Worm (Caenorhabditis elegans) whole organism, L4 larva: Measurements from ENCODE around the gene marc-5.

Experiments
- R02D3.7 ChIP-seq: fragments of 150-350 bp; sonication (generic microtip); optimal IDR thresholded peaks from 3 replicates; lab custom pipeline; 2014; ENCODE audit warnings: missing biosample characterization, missing genetic modification characterization
- egl-43 ChIP-seq: fragments of 200-800 bp; sonication (Bioruptor generic); IDR thresholded peaks from 2 replicates; pipeline ENCODE4 v1.3.6; 2022; ENCODE audit warnings: missing genetic modification reagents, missing genetic modification characterization, missing compliant biosample characterization
- hlh-30 ChIP-seq: sonication (generic microtip); optimal IDR thresholded peaks from 2 replicates; lab custom pipeline; 2017; ENCODE audit warnings: antibody characterized with exemption, mild to moderate bottlenecking, missing genetic modification characterization, missing compliant biosample characterization; ENCODE audit not compliant: insufficient read depth
- madf-9 ChIP-seq: fragments of 200-800 bp; sonication (Bioruptor generic); conservative IDR thresholded peaks from 2 replicates; pipeline ENCODE4 v1.3.6; 2022; ENCODE audit warnings: missing genetic modification reagents, missing genetic modification characterization, missing compliant biosample characterization
- mdl-1 ChIP-seq, 2 experiments: fragments of 150-350 bp in 1 of 2; sonication (generic microtip) in 1 of 2; optimal IDR thresholded peaks; 2 replicates each; lab custom pipeline; 2014 to 2017; ENCODE audit warnings: missing biosample characterization in 2 of 2, missing genetic modification characterization in 2 of 2
- mxl-2 ChIP-seq: fragments of 200-800 bp; sonication (Bioruptor generic); conservative IDR thresholded peaks from 2 replicates; pipeline ENCODE4 v1.3.6; 2022; ENCODE audit warnings: missing genetic modification reagents, missing genetic modification characterization, missing compliant biosample characterization

ce11 chrII:12342928-12343327, 36.4 kb downstream of the marc-5 start:
- no peak for TF ChIP-seq mdl-1 (tag; optimal IDR thresholded peaks at IDR 0.05; lab: Kevin White, UChicago)
- TF ChIP-seq madf-9 (GFP tag; lab: Robert Waterston, UW) = no peak
- no peak for TF ChIP-seq mxl-2 (GFP tag; lab: Robert Waterston, UW)
- no peak for TF ChIP-seq R02D3.7 (tag; lab: Kevin White, UChicago)
- TF ChIP-seq hlh-30 (tag; lab: Kevin White, UChicago) = no peak
- TF ChIP-seq egl-43 = no peak
